Worm (Caenorhabditis elegans) whole organism, midembryonic: ENCODE results near the gene hpo-7.

Experiments
- T22C8.4 ChIP-seq: fragments of 200-800 bp; sonication (Bioruptor generic); IDR thresholded peaks from 2 replicates; pipeline ENCODE4 v1.3.6; 2022; ENCODE audit warnings: missing genetic modification characterization, missing compliant biosample characterization
- cog-1 ChIP-seq: sonication (generic microtip); optimal IDR thresholded peaks from 2 replicates; lab custom pipeline; 2016; ENCODE audit warnings: missing genetic modification characterization, missing compliant biosample characterization
- flt-1 ChIP-seq: fragments of 200-800 bp; sonication (Bioruptor generic); IDR thresholded peaks from 2 replicates; pipeline ENCODE4 v1.3.6; 2022; ENCODE audit warnings: missing genetic modification characterization, missing compliant biosample characterization
- klf-2 ChIP-seq: fragments of 200-800 bp; sonication (Bioruptor generic); conservative IDR thresholded peaks from 2 replicates; pipeline ENCODE4 v1.3.6; 2022; ENCODE audit warnings: missing genetic modification reagents, missing genetic modification characterization, missing compliant biosample characterization
- med-1 ChIP-seq: sonication (generic microtip); optimal IDR thresholded peaks from 2 replicates; lab custom pipeline; 2017; ENCODE audit warnings: missing genetic modification characterization, mild to moderate bottlenecking, missing compliant biosample characterization, antibody characterized with exemption, missing genetic modification reagents; ENCODE audit not compliant: insufficient read depth
- ref-1 ChIP-seq: fragments of 200-800 bp; sonication (Bioruptor generic); conservative IDR thresholded peaks from 2 replicates; pipeline ENCODE4 v1.3.6; 2022; ENCODE audit warnings: missing genetic modification reagents, missing genetic modification characterization, missing compliant biosample characterization
- tab-1 ChIP-seq: fragments of 200-800 bp; sonication (Bioruptor generic); IDR thresholded peaks from 2 replicates; pipeline ENCODE4 v1.3.6; 2022; ENCODE audit warnings: missing genetic modification characterization, missing compliant biosample characterization
- ztf-23 ChIP-seq: fragments of 200-800 bp; sonication (Bioruptor generic); IDR thresholded peaks from 2 replicates; pipeline ENCODE4 v1.3.6; 2022; ENCODE audit warnings: missing genetic modification reagents, missing genetic modification characterization, missing compliant biosample characterization
- ztf-29 ChIP-seq: fragments of 200-800 bp; sonication (Bioruptor generic); IDR thresholded peaks from 2 replicates; pipeline ENCODE4 v1.3.6; 2022; ENCODE audit warnings: missing genetic modification reagents, missing genetic modification characterization, missing compliant biosample characterization

ce11 chrII:2170085-2170484, 34.6 kb upstream of the hpo-7 start, which contains the start of gene C33C12.12:
- no peak for TF ChIP-seq cog-1
- TF ChIP-seq T22C8.4 (GFP tag; lab: Robert Waterston, UW): no peak
- no peak for TF ChIP-seq med-1 (GFP tag; lab: Kevin White, UChicago)
- TF ChIP-seq flt-1: no peak
- no peak for TF ChIP-seq ref-1 (GFP tag; lab: Robert Waterston, UW)
- no peak for TF ChIP-seq tab-1
- no peak for TF ChIP-seq ztf-23
- TF ChIP-seq klf-2: no peak
- no peak for TF ChIP-seq ztf-29 (GFP tag; lab: Robert Waterston, UW)
